Worm (Caenorhabditis elegans): ENCODE data around the gene sec-22.
A peak's percentile ranks its signal among the peaks of the same experiment; 100 is the strongest.

The sec-22 gene

ce11 chrX:1010627-1011452 is 24.5 kb upstream of the sec-22 start (continued):
- TF ChIP-seq saeg-2 (GFP tag; IDR thresholded peaks at IDR 0.05): 0 out of 2 replicates have a peak, but pooled peaks have one; percentile 38
- TF ChIP-seq snpc-4 (tag; optimal IDR thresholded peaks at IDR 0.05): no peak
- TF ChIP-seq zfp-2 (tag; optimal IDR thresholded peaks at IDR 0.05): no peak
- TF ChIP-seq mxl-3 (GFP tag; optimal IDR thresholded peaks at IDR 0.05): peak; percentile 15
- no peak for TF ChIP-seq F37D6.2 (tag; optimal IDR thresholded peaks at IDR 0.05)
- TF ChIP-seq lsy-2 (tag; optimal IDR thresholded peaks at IDR 0.05): peak in 1 of 2 experiments; percentile 28
- TF ChIP-seq nhr-11 (tag; optimal IDR thresholded peaks at IDR 0.05): no peak
- TF ChIP-seq pqm-1 (tag; optimal IDR thresholded peaks at IDR 0.05): peak; percentile 85
- peak; percentile 94 for TF ChIP-seq nhr-28 (tag; optimal IDR thresholded peaks at IDR 0.05)
- TF ChIP-seq zip-11 (GFP tag; IDR thresholded peaks at IDR 0.05): no peak
- TF ChIP-seq lin-29 (GFP tag; IDR thresholded peaks at IDR 0.05): no peak
- TF ChIP-seq skn-1 (tag; optimal IDR thresholded peaks at IDR 0.05): no peak
- peak; percentile 43; the same call in 1 of the 2 replicates for TF ChIP-seq hmg-1.1 (GFP tag; IDR thresholded peaks at IDR 0.05)
- peak; percentile 92 for TF ChIP-seq hlh-30 (tag; optimal IDR thresholded peaks at IDR 0.05; ENCODE audit: insufficient read depth)
- TF ChIP-seq dmd-9 (GFP tag; IDR thresholded peaks at IDR 0.05): peak; percentile 70
- no peak for TF ChIP-seq vab-7 (GFP tag; IDR thresholded peaks at IDR 0.05)
- 0 out of 2 replicates have a peak, but pooled peaks have one; percentile 25 for TF ChIP-seq tra-1 (GFP tag; IDR thresholded peaks at IDR 0.05)
- no peak for TF ChIP-seq unc-130 (GFP tag; optimal IDR thresholded peaks at IDR 0.05)
- TF ChIP-seq ceh-82 (tag; optimal IDR thresholded peaks at IDR 0.05): no peak
- no peak for TF ChIP-seq F44E2.7 (GFP tag; IDR thresholded peaks at IDR 0.05)
- 0 out of 2 replicates have a peak, but pooled peaks have one; percentile 27 for TF ChIP-seq ctbp-1 (GFP tag; IDR thresholded peaks at IDR 0.05)
- TF ChIP-seq ceh-20 (GFP tag; IDR thresholded peaks at IDR 0.05): 0 out of 2 replicates have a peak, but pooled peaks have one; percentile 38
- TF ChIP-seq lin-15B (tag; optimal IDR thresholded peaks at IDR 0.05): no peak
- peak; percentile 78 for TF ChIP-seq nhr-10 (tag; optimal IDR thresholded peaks at IDR 0.05)
- peak; percentile 70 for TF ChIP-seq nhr-77 (tag; optimal IDR thresholded peaks at IDR 0.05)
- TF ChIP-seq sdz-12 (GFP tag; optimal IDR thresholded peaks at IDR 0.05): peak; percentile 22
- no peak for TF ChIP-seq dpl-1 (GFP tag; optimal IDR thresholded peaks at IDR 0.05)
- peak in 1 of 2 experiments; percentile 31 for TF ChIP-seq unc-62 (GFP tag; optimal IDR thresholded peaks at IDR 0.05 in 1 of 2)
- no peak for TF ChIP-seq unc-62 (tag; optimal IDR thresholded peaks at IDR 0.05)
- TF ChIP-seq mes-2 (tag; optimal IDR thresholded peaks at IDR 0.05; ENCODE audit: poor library complexity, severe bottlenecking): peak; percentile 63
- TF ChIP-seq unc-39 (tag; optimal IDR thresholded peaks at IDR 0.05): no peak
- TF ChIP-seq nhr-102 (tag; optimal IDR thresholded peaks at IDR 0.05): peak; percentile 60
- no peak for TF ChIP-seq zag-1 (tag; optimal IDR thresholded peaks at IDR 0.05)
- no peak for TF ChIP-seq nhr-76 (tag; optimal IDR thresholded peaks at IDR 0.05)
- no peak for TF ChIP-seq nhr-42 (GFP tag; IDR thresholded peaks at IDR 0.05)
- TF ChIP-seq pha-4 (GFP tag; IDR thresholded peaks at IDR 0.05): peak; percentile 64; the same call in 1 of the 2 replicates
- no peak for TF ChIP-seq pha-4 (tag; optimal IDR thresholded peaks at IDR 0.05)
- TF ChIP-seq F10B5.3 (tag; optimal IDR thresholded peaks at IDR 0.05): no peak
- no peak for TF ChIP-seq aly-2 (tag; optimal IDR thresholded peaks at IDR 0.05)
- peak; percentile 52; the same call in 1 of the 2 replicates for TF ChIP-seq lin-1 (GFP tag; IDR thresholded peaks at IDR 0.05)
- TF ChIP-seq jun-1 (tag; optimal IDR thresholded peaks at IDR 0.05): no peak
- no peak for TF ChIP-seq daf-8 (GFP tag; IDR thresholded peaks at IDR 0.05)
- peak; percentile 92 for TF ChIP-seq dve-1 (tag; optimal IDR thresholded peaks at IDR 0.05; ENCODE audit: insufficient read depth)
- TF ChIP-seq T20F7.1 (GFP tag; optimal IDR thresholded peaks at IDR 0.05): peak; percentile 56
- TF ChIP-seq ceh-28 (tag; optimal IDR thresholded peaks at IDR 0.05): no peak
- TF ChIP-seq fkh-10 (GFP tag; optimal IDR thresholded peaks at IDR 0.05): no peak
- TF ChIP-seq lin-39 (tag; optimal IDR thresholded peaks at IDR 0.05): no peak
- TF ChIP-seq daf-12 (tag; optimal IDR thresholded peaks at IDR 0.05): no peak
- peak; percentile 80 for TF ChIP-seq ama-1 (optimal IDR thresholded peaks at IDR 0.05)
- peak; percentile 68 for TF ChIP-seq egl-43 (GFP tag; IDR thresholded peaks at IDR 0.05)
- peak; percentile 85 for TF ChIP-seq dmd-6 (GFP tag; IDR thresholded peaks at IDR 0.05)

Measured in whole organism, L4 larva.